Fruit fly (Drosophila melanogaster) whole organism, embryonic: ENCODE data around the gene CG31468.

ENCODE experiments used
- BEAF-32 ChIP-seq: fragments of 200-800 bp; sonication (Bioruptor generic); optimal IDR thresholded peaks from 3 replicates; lab custom pipeline; 2017; ENCODE audit warnings: missing biosample characterization, missing genetic modification characterization, mild to moderate bottlenecking, moderate library complexity, missing genetic modification reagents
- CG10654 ChIP-seq: fragments of 200-800 bp; sonication (Bioruptor generic); optimal IDR thresholded peaks from 2 replicates; lab custom pipeline; 2016; ENCODE audit warnings: missing biosample characterization, missing genetic modification characterization
- CG12299 ChIP-seq: fragments of 200-800 bp; sonication (Bioruptor generic); optimal IDR thresholded peaks from 2 replicates; lab custom pipeline; 2018; ENCODE audit warnings: missing biosample characterization, mild to moderate bottlenecking, missing genetic modification characterization
- CG12391 ChIP-seq: fragments of 200-800 bp; sonication (Bioruptor generic); optimal IDR thresholded peaks from 3 replicates; lab custom pipeline; 2018; ENCODE audit warnings: missing biosample characterization, mild to moderate bottlenecking, missing genetic modification characterization, moderate library complexity
- CG14860 ChIP-seq: fragments of 200-800 bp; sonication (Bioruptor generic); IDR thresholded peaks from 3 replicates; pipeline ENCODE4 v1.3.6; 2022; ENCODE audit warnings: missing biosample characterization, missing genetic modification characterization; ENCODE audit not compliant: partially characterized antibody
- CG16813 ChIP-seq: fragments of 200-800 bp; sonication (Bioruptor generic); IDR thresholded peaks from 3 replicates; pipeline ENCODE4 v1.3.6; 2022; ENCODE audit warnings: missing biosample characterization, missing genetic modification characterization; ENCODE audit not compliant: partially characterized antibody
- CG18619 ChIP-seq: fragments of 200-800 bp; sonication (Bioruptor generic); optimal IDR thresholded peaks from 3 replicates; lab custom pipeline; 2017; ENCODE audit warnings: missing biosample characterization, mild to moderate bottlenecking, missing genetic modification characterization
- CG2875 ChIP-seq: fragments of 200-800 bp; sonication (Bioruptor generic); optimal IDR thresholded peaks from 2 replicates; lab custom pipeline; 2017; ENCODE audit warnings: missing biosample characterization, mild to moderate bottlenecking, missing genetic modification characterization, missing genetic modification reagents
- CG32532 ChIP-seq: fragments of 200-800 bp; sonication (Bioruptor generic); IDR thresholded peaks from 2 replicates; pipeline ENCODE4 v1.3.6; 2022; ENCODE audit warnings: missing biosample characterization, missing genetic modification characterization
- CG3281 ChIP-seq: fragments of 200-800 bp; sonication (Bioruptor generic); optimal IDR thresholded peaks from 3 replicates; lab custom pipeline; 2017; ENCODE audit warnings: missing biosample characterization, mild to moderate bottlenecking, missing genetic modification characterization
- CG34224 ChIP-seq: fragments of 200-800 bp; sonication (Bioruptor generic); IDR thresholded peaks from 3 replicates; pipeline ENCODE4 v1.3.6; 2022; ENCODE audit warnings: missing biosample characterization, missing genetic modification characterization; ENCODE audit not compliant: partially characterized antibody
- CG3995 ChIP-seq: fragments of 200-800 bp; sonication (Bioruptor generic); optimal IDR thresholded peaks from 3 replicates; lab custom pipeline; 2016; ENCODE audit warnings: missing biosample characterization, missing genetic modification characterization
- CG6272 ChIP-seq: fragments of 200-800 bp; sonication (Bioruptor generic); IDR thresholded peaks from 2 replicates; pipeline ENCODE4 v1.3.6; 2022; ENCODE audit warnings: missing biosample characterization, missing genetic modification characterization
- CG6813 ChIP-seq: fragments of 200-800 bp; sonication (Bioruptor generic); optimal IDR thresholded peaks from 2 replicates; lab custom pipeline; 2017; ENCODE audit warnings: missing biosample characterization, missing genetic modification characterization, mild to moderate bottlenecking, moderate library complexity, missing genetic modification reagents
- CG6854 ChIP-seq: fragments of 200-800 bp; sonication (Bioruptor generic); optimal IDR thresholded peaks from 3 replicates; lab custom pipeline; 2017; ENCODE audit warnings: missing biosample characterization, mild to moderate bottlenecking, missing genetic modification characterization
- CG7786 ChIP-seq: fragments of 200-800 bp; sonication (Bioruptor generic); optimal IDR thresholded peaks from 2 replicates; lab custom pipeline; 2016; ENCODE audit warnings: missing biosample characterization, missing genetic modification characterization
- CG7963 ChIP-seq: fragments of 200-800 bp; sonication (Bioruptor generic); IDR thresholded peaks from 3 replicates; pipeline ENCODE4 v1.3.6; 2022; ENCODE audit warnings: missing biosample characterization, missing genetic modification characterization; ENCODE audit not compliant: partially characterized antibody
- CG7987 ChIP-seq: fragments of 200-800 bp; sonication (Bioruptor generic); optimal IDR thresholded peaks from 2 replicates; lab custom pipeline; 2018; ENCODE audit warnings: missing biosample characterization, mild to moderate bottlenecking, missing genetic modification characterization, moderate library complexity
- CG8359 ChIP-seq: fragments of 200-800 bp; sonication (Bioruptor generic); optimal IDR thresholded peaks from 2 replicates; lab custom pipeline; 2017; ENCODE audit warnings: missing biosample characterization, mild to moderate bottlenecking, missing genetic modification characterization, borderline replicate concordance
- CG9215 ChIP-seq: fragments of 200-800 bp; sonication (Bioruptor generic); IDR thresholded peaks from 2 replicates; pipeline ENCODE4 v1.3.6; 2022; ENCODE audit warnings: missing biosample characterization, missing genetic modification characterization
- Chrac-16 ChIP-seq: fragments of 200-800 bp; sonication (Bioruptor generic); optimal IDR thresholded peaks from 3 replicates; lab custom pipeline; 2016; ENCODE audit warnings: missing biosample characterization, missing genetic modification characterization
- Fer1 ChIP-seq: fragments of 200-800 bp; sonication (Bioruptor generic); optimal IDR thresholded peaks from 2 replicates; lab custom pipeline; 2017; ENCODE audit warnings: missing biosample characterization, mild to moderate bottlenecking, missing genetic modification characterization
- H15 ChIP-seq: fragments of 200-800 bp; sonication (Bioruptor generic); IDR thresholded peaks from 3 replicates; pipeline ENCODE4 v1.3.6; 2022; ENCODE audit warnings: missing biosample characterization, missing genetic modification characterization
- H2.0 ChIP-seq: fragments of 200-800 bp; sonication (Bioruptor generic); IDR thresholded peaks from 2 replicates; pipeline ENCODE4 v1.3.6; 2022; ENCODE audit warnings: missing biosample characterization, missing genetic modification characterization
- HLHmδ ChIP-seq: fragments of 200-800 bp; sonication (Bioruptor generic); optimal IDR thresholded peaks from 2 replicates; lab custom pipeline; 2018; ENCODE audit warnings: missing biosample characterization, mild to moderate bottlenecking, missing genetic modification characterization, moderate library complexity
- NFAT ChIP-seq: fragments of 200-800 bp; sonication (Bioruptor generic); IDR thresholded peaks from 2 replicates; pipeline ENCODE4 v1.3.6; 2022; ENCODE audit warnings: missing biosample characterization, missing genetic modification characterization
- NK7.1 ChIP-seq: fragments of 200-800 bp; sonication (Bioruptor generic); optimal IDR thresholded peaks from 3 replicates; lab custom pipeline; 2016; ENCODE audit warnings: missing biosample characterization, missing genetic modification characterization
- PHDP ChIP-seq: fragments of 200-800 bp; sonication (Bioruptor generic); optimal IDR thresholded peaks from 3 replicates; lab custom pipeline; 2018; ENCODE audit warnings: missing biosample characterization, mild to moderate bottlenecking, missing genetic modification characterization, moderate library complexity
- Pdp1 ChIP-seq, 2 experiments: fragments of 200-800 bp; sonication (Bioruptor generic); optimal IDR thresholded peaks; 3 replicates each; lab custom pipeline; 2016; ENCODE audit warnings: missing biosample characterization in 2 of 2, missing genetic modification characterization in 2 of 2, mild to moderate bottlenecking in 1 of 2, moderate library complexity in 1 of 2
- Scr ChIP-seq: fragments of 200-800 bp; sonication (Bioruptor generic); IDR thresholded peaks from 2 replicates; pipeline ENCODE4 v1.3.6; 2022; ENCODE audit warnings: missing biosample characterization, missing genetic modification characterization; ENCODE audit not compliant: partially characterized antibody
- Six4 ChIP-seq: fragments of 200-800 bp; sonication (Bioruptor generic); optimal IDR thresholded peaks from 2 replicates; lab custom pipeline; 2016; ENCODE audit warnings: missing biosample characterization, missing genetic modification characterization
- ato ChIP-seq: fragments of 200-800 bp; sonication (Bioruptor generic); IDR thresholded peaks from 2 replicates; pipeline ENCODE4 v1.3.6; 2022; ENCODE audit warnings: missing biosample characterization, missing genetic modification characterization; ENCODE audit not compliant: partially characterized antibody
- bcd ChIP-seq: fragments of 200-800 bp; sonication (Bioruptor generic); optimal IDR thresholded peaks from 2 replicates; lab custom pipeline; 2017; ENCODE audit warnings: missing biosample characterization, mild to moderate bottlenecking, missing genetic modification characterization
- br ChIP-seq: fragments of >200 bp; optimal IDR thresholded peaks from 2 replicates; lab custom pipeline; 2017
- cato ChIP-seq: fragments of 200-800 bp; sonication (Bioruptor generic); optimal IDR thresholded peaks from 2 replicates; lab custom pipeline; 2016; ENCODE audit warnings: missing biosample characterization, missing genetic modification characterization, borderline replicate concordance
- chinmo ChIP-seq: fragments of 200-800 bp; sonication (Bioruptor generic); IDR thresholded peaks from 4 replicates; pipeline ENCODE4 v1.3.6; 2022; ENCODE audit warnings: missing biosample characterization, missing genetic modification characterization; ENCODE audit not compliant: partially characterized antibody
- crol ChIP-seq: fragments of 200-800 bp; sonication (Bioruptor generic); IDR thresholded peaks from 2 replicates; pipeline ENCODE4 v1.3.6; 2022; ENCODE audit warnings: missing biosample characterization, missing genetic modification characterization
- fru ChIP-seq: fragments of >200 bp; optimal IDR thresholded peaks from 2 replicates; lab custom pipeline; 2017
- grn ChIP-seq: fragments of 200-800 bp; sonication (Bioruptor generic); optimal IDR thresholded peaks from 3 replicates; lab custom pipeline; 2017; ENCODE audit warnings: missing biosample characterization, missing genetic modification characterization
- jumu ChIP-seq: fragments of 200-800 bp; sonication (Bioruptor generic); optimal IDR thresholded peaks from 3 replicates; lab custom pipeline; 2016; ENCODE audit warnings: missing biosample characterization, missing genetic modification characterization
- kah ChIP-seq: fragments of 200-800 bp; sonication (Bioruptor generic); optimal IDR thresholded peaks from 2 replicates; lab custom pipeline; 2018; ENCODE audit warnings: missing biosample characterization, mild to moderate bottlenecking, missing genetic modification characterization
- kni ChIP-seq: fragments of 200-800 bp; sonication (Bioruptor generic); optimal IDR thresholded peaks from 3 replicates; lab custom pipeline; 2017; ENCODE audit warnings: mild to moderate bottlenecking, missing biosample characterization, missing genetic modification reagents, missing genetic modification characterization
- mirr ChIP-seq: fragments of 200-800 bp; sonication (Bioruptor generic); optimal IDR thresholded peaks from 3 replicates; lab custom pipeline; 2018; ENCODE audit warnings: missing biosample characterization, mild to moderate bottlenecking, missing genetic modification characterization
- schlank ChIP-seq: fragments of 200-800 bp; sonication (Bioruptor generic); optimal IDR thresholded peaks from 2 replicates; lab custom pipeline; 2018; ENCODE audit warnings: missing biosample characterization, mild to moderate bottlenecking, missing genetic modification characterization
- so ChIP-seq: fragments of 200-800 bp; sonication (Bioruptor generic); IDR thresholded peaks from 3 replicates; pipeline ENCODE4 v1.3.6; 2022; ENCODE audit warnings: missing biosample characterization, missing genetic modification characterization
- sr ChIP-seq: fragments of 200-800 bp; sonication (Bioruptor generic); IDR thresholded peaks from 3 replicates; pipeline ENCODE4 v1.3.6; 2022; ENCODE audit warnings: missing biosample characterization, missing genetic modification characterization
- ssp ChIP-seq: fragments of 200-800 bp; sonication (Bioruptor generic); IDR thresholded peaks from 2 replicates; pipeline ENCODE4 v1.3.6; 2022; ENCODE audit warnings: missing biosample characterization, missing genetic modification characterization

Gene CG31468

DNA sequence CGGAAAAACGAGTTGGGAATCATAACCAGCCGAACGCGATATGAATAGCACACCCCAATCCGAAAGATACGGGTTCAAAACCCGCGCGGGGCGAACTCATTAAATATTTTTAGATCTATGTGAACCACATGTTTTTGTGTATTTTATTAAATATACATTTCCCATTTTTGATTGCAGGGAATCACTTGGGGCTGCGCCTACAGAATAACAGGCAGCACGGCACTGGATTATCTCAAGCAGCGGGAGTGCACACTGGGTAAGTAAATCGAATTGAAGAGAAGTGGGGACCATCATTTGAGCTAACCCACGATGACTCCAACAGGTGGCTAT lies 30.3 kb upstream of the CG31468 start (continued):
- peak; percentile 63 for TF ChIP-seq kah (GFP tag; lab: Kevin White, UChicago)
- TF ChIP-seq PHDP: no peak
- TF ChIP-seq CG7786 (GFP tag; lab: Kevin White, UChicago): no peak
- TF ChIP-seq CG9215: no peak
- no peak for TF ChIP-seq ato (GFP tag; lab: Robert Waterston, UW)
- no peak for TF ChIP-seq Chrac-16 (GFP tag; lab: Kevin White, UChicago)
- TF ChIP-seq chinmo: no peak; the same call in 3 of the 4 replicates
- TF ChIP-seq CG8359 (GFP tag; lab: Kevin White, UChicago): no peak
- TF ChIP-seq, all 482 proteins: peak for 5

DNA sequence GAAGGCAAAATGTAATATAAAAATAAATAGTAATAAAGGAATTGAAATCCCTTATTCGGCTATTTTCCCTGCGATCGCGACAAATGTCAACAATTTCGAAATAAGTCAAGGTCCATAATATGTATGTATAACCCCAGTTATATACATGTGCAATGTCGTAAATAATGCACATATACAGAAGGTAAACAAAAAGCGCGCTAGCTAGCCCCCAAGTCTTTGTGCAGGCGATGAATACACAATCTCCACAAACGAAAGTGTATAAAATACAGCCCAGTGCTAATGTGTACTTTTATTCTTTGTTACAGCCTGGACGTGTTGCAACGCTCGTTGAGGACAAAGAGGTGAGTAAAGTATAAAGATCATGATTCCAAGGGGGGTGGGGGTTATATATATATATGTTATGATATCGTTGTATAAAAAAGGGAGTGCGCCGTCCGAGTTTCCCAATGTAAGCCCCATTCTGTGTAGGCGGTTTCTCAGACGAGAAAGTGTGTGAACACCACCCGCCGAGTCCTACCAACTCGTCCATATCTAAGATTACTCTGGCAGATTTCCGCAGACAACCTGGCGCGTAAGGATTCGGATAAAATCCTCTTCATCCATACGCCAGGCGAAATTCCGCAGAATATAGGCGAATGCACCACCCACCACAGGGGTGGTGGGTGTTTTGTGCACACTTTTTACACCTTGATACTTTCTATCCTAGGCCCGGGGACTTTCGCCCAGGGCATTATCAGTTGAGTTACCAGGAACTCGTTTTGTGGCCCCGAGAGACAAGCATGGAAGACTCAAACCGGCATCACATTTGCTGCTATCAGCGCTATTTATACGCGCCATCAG lies 29.7 kb upstream of the CG31468 start:
- TF ChIP-seq HLHmδ (GFP tag; lab: Kevin White, UChicago): peak; percentile 46
- no peak for TF ChIP-seq CG10654 (GFP tag; lab: Kevin White, UChicago)
- TF ChIP-seq NK7.1 (GFP tag; lab: Kevin White, UChicago): no peak
- TF ChIP-seq NFAT (GFP tag; lab: Robert Waterston, UW): 0 out of 2 replicates have a peak, but pooled peaks have one; percentile 11
- no peak for TF ChIP-seq ssp (GFP tag; lab: Robert Waterston, UW)
- TF ChIP-seq CG32532 (GFP tag; lab: Robert Waterston, UW): peak; percentile 33; the same call in 1 of the 2 replicates
- peak in 1 of 2 experiments; percentile 11 for TF ChIP-seq Pdp1 (GFP tag; optimal IDR thresholded peaks at IDR 0.05; lab: Kevin White, UChicago)
- no peak for TF ChIP-seq br (lab: Kevin White, UChicago)
- peak; percentile 51; the same call in 2 of the 3 replicates for TF ChIP-seq CG16813 (GFP tag; lab: Robert Waterston, UW)
- TF ChIP-seq BEAF-32: no peak
- TF ChIP-seq mirr: peak; percentile 70
- no peak for TF ChIP-seq H15 (GFP tag; lab: Robert Waterston, UW)
- TF ChIP-seq fru: no peak
- peak; percentile 50 for TF ChIP-seq grn (GFP tag; lab: Kevin White, UChicago)
- no peak for TF ChIP-seq H2.0 (GFP tag; lab: Robert Waterston, UW)
- peak; percentile 18 for TF ChIP-seq CG2875 (GFP tag; lab: Kevin White, UChicago)
- TF ChIP-seq CG12299 (tag; lab: Kevin White, UChicago): peak; percentile 27
- peak; percentile 61 for TF ChIP-seq Scr (GFP tag; lab: Robert Waterston, UW)
- TF ChIP-seq so (GFP tag; lab: Robert Waterston, UW): peak; percentile 25; the same call in 1 of the 3 replicates
- peak; percentile 36; the same call in 1 of the 2 replicates for TF ChIP-seq crol (GFP tag; lab: Robert Waterston, UW)
- no peak for TF ChIP-seq cato (GFP tag; lab: Kevin White, UChicago)
- TF ChIP-seq jumu (GFP tag; lab: Kevin White, UChicago): no peak
- TF ChIP-seq Six4: no peak
- TF ChIP-seq bcd: no peak
- no peak for TF ChIP-seq CG12391 (tag; lab: Kevin White, UChicago)
- TF ChIP-seq CG6854: peak; percentile 42
- no peak for TF ChIP-seq CG3281 (GFP tag; lab: Kevin White, UChicago)
- peak; percentile 58; the same call in 2 of the 3 replicates for TF ChIP-seq CG7963 (GFP tag; lab: Robert Waterston, UW)
- peak; percentile 72 for TF ChIP-seq CG34224 (GFP tag; lab: Robert Waterston, UW)
- TF ChIP-seq CG18619 (GFP tag; lab: Kevin White, UChicago): no peak
- TF ChIP-seq schlank: no peak
- TF ChIP-seq CG6272 (GFP tag; lab: Robert Waterston, UW): 0 out of 2 replicates have a peak, but pooled peaks have one; percentile 27
- TF ChIP-seq kni (GFP tag; lab: Kevin White, UChicago): peak; percentile 65
- peak; percentile 63; the same call in 2 of the 3 replicates for TF ChIP-seq CG14860 (GFP tag; lab: Robert Waterston, UW)
- peak; percentile 26 for TF ChIP-seq Fer1
- peak; percentile 19 for TF ChIP-seq CG7987 (GFP tag; lab: Kevin White, UChicago)
- TF ChIP-seq sr: 0 out of 3 replicates have a peak, but pooled peaks have one; percentile 36
- TF ChIP-seq CG3995 (GFP tag; lab: Kevin White, UChicago): no peak
- no peak for TF ChIP-seq CG6813
